Worm (Caenorhabditis elegans) whole organism, L1 larva: Measurements from ENCODE around the gene B0495.7.
A peak's percentile ranks its signal among the peaks of the same experiment; 100 is the strongest.

Source experiments
- C04F5.9 ChIP-seq: sonication (generic microtip); optimal IDR thresholded peaks from 2 replicates; lab custom pipeline; 2016; ENCODE audit warnings: missing genetic modification characterization, missing compliant biosample characterization
- C16A3.4 ChIP-seq: fragments of 150-350 bp; optimal IDR thresholded peaks from 2 replicates; lab custom pipeline; 2014; ENCODE audit warnings: missing biosample characterization, missing genetic modification characterization
- C34B4.2 ChIP-seq: sonication (generic microtip); optimal IDR thresholded peaks from 2 replicates; lab custom pipeline; 2017; ENCODE audit warnings: mild to moderate bottlenecking, missing genetic modification characterization, missing compliant biosample characterization
- aha-1 ChIP-seq: fragments of 150-350 bp; optimal IDR thresholded peaks from 2 replicates; lab custom pipeline; 2014; ENCODE audit warnings: missing biosample characterization, missing genetic modification characterization
- ama-1 ChIP-seq: fragments of 150-350 bp; optimal IDR thresholded peaks from 2 replicates; lab custom pipeline; 2014
- ceh-8 ChIP-seq: fragments of 200-800 bp; sonication (Bioruptor generic); optimal IDR thresholded peaks from 2 replicates; lab custom pipeline; 2018; ENCODE audit warnings: mild to moderate bottlenecking, missing genetic modification characterization, moderate library complexity, missing compliant biosample characterization
- ceh-88 ChIP-seq: fragments of 200-800 bp; sonication (Bioruptor generic); IDR thresholded peaks from 2 replicates; pipeline ENCODE4 v1.3.6; 2022; ENCODE audit warnings: missing genetic modification characterization, missing compliant biosample characterization
- ceh-90 ChIP-seq: sonication (generic microtip); optimal IDR thresholded peaks from 2 replicates; lab custom pipeline; 2016; ENCODE audit warnings: missing genetic modification characterization, missing compliant biosample characterization
- ces-1 ChIP-seq: fragments of 150-350 bp; optimal IDR thresholded peaks from 2 replicates; lab custom pipeline; 2014; ENCODE audit warnings: missing biosample characterization, missing genetic modification reagents, missing genetic modification characterization
- dsc-1 ChIP-seq: sonication (generic microtip); optimal IDR thresholded peaks from 2 replicates; lab custom pipeline; 2016; ENCODE audit warnings: mild to moderate bottlenecking, missing genetic modification characterization, missing compliant biosample characterization
- efl-1 ChIP-seq, 4 experiments: fragments of 150-350 bp; optimal IDR thresholded peaks in 3 of 4; peaks in 1 of 4; 1 replicate in 1 of 4; 2 replicates in 3 of 4; lab custom pipeline; 2014; ENCODE audit warnings: missing biosample characterization in 2 of 4, missing genetic modification characterization in 2 of 4, missing genetic modification reagents in 2 of 4
- elt-3 ChIP-seq, 6 experiments: fragments of 150-350 bp in 1 of 6; sonication (generic microtip); optimal IDR thresholded peaks; 2 replicates each; lab custom pipeline; 2017 to 2018; ENCODE audit warnings: missing biosample characterization in 6 of 6, missing genetic modification characterization in 6 of 6, inconsistent platforms in 1 of 6
- fkh-10 ChIP-seq: sonication (generic microtip); optimal IDR thresholded peaks from 2 replicates; lab custom pipeline; 2017; ENCODE audit warnings: missing biosample characterization, missing genetic modification reagents, missing genetic modification characterization
- fkh-4 ChIP-seq: sonication (generic microtip); optimal IDR thresholded peaks from 2 replicates; lab custom pipeline; 2016; ENCODE audit warnings: missing compliant biosample characterization, missing genetic modification characterization, borderline replicate concordance
- fos-1 ChIP-seq: fragments of 150-350 bp; optimal IDR thresholded peaks from 2 replicates; lab custom pipeline; 2014; ENCODE audit warnings: missing biosample characterization, missing genetic modification characterization
- hlh-4 ChIP-seq: sonication (generic microtip); optimal IDR thresholded peaks from 2 replicates; lab custom pipeline; 2016; ENCODE audit warnings: mild to moderate bottlenecking, missing genetic modification characterization, missing compliant biosample characterization
- irx-1 ChIP-seq: sonication (generic microtip); optimal IDR thresholded peaks from 2 replicates; lab custom pipeline; 2016; ENCODE audit warnings: missing genetic modification characterization, missing compliant biosample characterization
- lin-14 ChIP-seq: fragments of 200-800 bp; sonication (Bioruptor generic); optimal IDR thresholded peaks from 2 replicates; lab custom pipeline; 2018; ENCODE audit warnings: mild to moderate bottlenecking, missing genetic modification characterization, moderate library complexity, missing compliant biosample characterization
- lin-35 ChIP-seq, 2 experiments: fragments of 150-350 bp; optimal IDR thresholded peaks; 2 replicates each; lab custom pipeline; 2014; ENCODE audit warnings: missing biosample characterization in 2 of 2, missing genetic modification characterization in 2 of 2, missing genetic modification reagents in 2 of 2
- lir-3 ChIP-seq: sonication (generic microtip); optimal IDR thresholded peaks from 2 replicates; lab custom pipeline; 2016; ENCODE audit warnings: mild to moderate bottlenecking, missing genetic modification characterization, moderate library complexity, missing compliant biosample characterization; ENCODE audit not compliant: poor library complexity
- lsy-2 ChIP-seq, 2 experiments: fragments of 150-350 bp; optimal IDR thresholded peaks; 2 replicates each; lab custom pipeline; 2014; ENCODE audit warnings: missing biosample characterization in 2 of 2, missing genetic modification characterization in 2 of 2
- mep-1 ChIP-seq: fragments of 150-350 bp; optimal IDR thresholded peaks from 2 replicates; lab custom pipeline; 2014; ENCODE audit warnings: missing biosample characterization, missing genetic modification characterization
- nhr-12 ChIP-seq: sonication (generic microtip); optimal IDR thresholded peaks from 2 replicates; lab custom pipeline; 2017; ENCODE audit warnings: missing biosample characterization, missing genetic modification characterization
- nhr-20 ChIP-seq: sonication (generic microtip); optimal IDR thresholded peaks from 2 replicates; lab custom pipeline; 2016; ENCODE audit warnings: mild to moderate bottlenecking, missing genetic modification characterization, missing compliant biosample characterization
- nhr-237 ChIP-seq: fragments of 150-350 bp; optimal IDR thresholded peaks from 2 replicates; lab custom pipeline; 2014; ENCODE audit warnings: missing biosample characterization, missing genetic modification characterization
- nhr-28 ChIP-seq: fragments of 150-350 bp; optimal IDR thresholded peaks from 2 replicates; lab custom pipeline; 2014; ENCODE audit warnings: missing biosample characterization, missing genetic modification characterization
- nhr-47 ChIP-seq: sonication (generic microtip); optimal IDR thresholded peaks from 2 replicates; lab custom pipeline; 2016; ENCODE audit warnings: mild to moderate bottlenecking, missing genetic modification characterization, moderate library complexity, missing compliant biosample characterization
- nhr-71 ChIP-seq: sonication (generic microtip); optimal IDR thresholded peaks from 2 replicates; lab custom pipeline; 2016; ENCODE audit warnings: mild to moderate bottlenecking, missing genetic modification characterization, moderate library complexity, missing compliant biosample characterization
- nhr-77 ChIP-seq: fragments of 150-350 bp; optimal IDR thresholded peaks from 2 replicates; lab custom pipeline; 2014; ENCODE audit warnings: missing biosample characterization, missing genetic modification characterization
- nhr-85 ChIP-seq: sonication (generic microtip); peaks from one replicate; lab custom pipeline; 2016; ENCODE audit warnings: missing genetic modification characterization, inconsistent platforms, missing compliant biosample characterization
- nhr-90 ChIP-seq: sonication (generic microtip); optimal IDR thresholded peaks from 2 replicates; lab custom pipeline; 2016; ENCODE audit warnings: mild to moderate bottlenecking, missing genetic modification characterization, missing compliant biosample characterization; ENCODE audit not compliant: poor library complexity
- pqm-1 ChIP-seq: sonication (generic microtip); optimal IDR thresholded peaks from 3 replicates; lab custom pipeline; 2017; ENCODE audit warnings: missing biosample characterization, missing genetic modification characterization
- rnt-1 ChIP-seq: sonication (generic microtip); optimal IDR thresholded peaks from 2 replicates; lab custom pipeline; 2016; ENCODE audit warnings: mild to moderate bottlenecking, missing genetic modification characterization, moderate library complexity, missing compliant biosample characterization
- skn-1 ChIP-seq: fragments of 150-350 bp; optimal IDR thresholded peaks from 2 replicates; lab custom pipeline; 2014; ENCODE audit warnings: missing biosample characterization, missing genetic modification characterization
- snpc-4 ChIP-seq: fragments of 150-350 bp; optimal IDR thresholded peaks from 2 replicates; lab custom pipeline; 2014; ENCODE audit warnings: missing biosample characterization, missing genetic modification characterization
- sup-37 ChIP-seq: fragments of 200-800 bp; sonication (Bioruptor generic); optimal IDR thresholded peaks from 2 replicates; lab custom pipeline; 2018; ENCODE audit warnings: mild to moderate bottlenecking, missing genetic modification characterization, missing compliant biosample characterization
- swsn-7 ChIP-seq: sonication (generic microtip); optimal IDR thresholded peaks from 2 replicates; lab custom pipeline; 2016; ENCODE audit warnings: missing genetic modification characterization, missing compliant biosample characterization
- tbx-2 ChIP-seq: sonication (generic microtip); optimal IDR thresholded peaks from 2 replicates; lab custom pipeline; 2016; ENCODE audit warnings: missing genetic modification characterization, missing compliant biosample characterization
- unc-130 ChIP-seq: fragments of 150-350 bp; optimal IDR thresholded peaks from 2 replicates; lab custom pipeline; 2017; ENCODE audit warnings: missing biosample characterization, missing genetic modification characterization, inconsistent platforms
- unc-62 ChIP-seq: fragments of 150-350 bp; optimal IDR thresholded peaks from 2 replicates; lab custom pipeline; 2014; ENCODE audit warnings: missing biosample characterization, missing genetic modification reagents, missing genetic modification characterization
- unc-86 ChIP-seq: sonication (generic microtip); optimal IDR thresholded peaks from 2 replicates; lab custom pipeline; 2016; ENCODE audit warnings: missing genetic modification characterization, missing compliant biosample characterization
- unc-98 ChIP-seq: fragments of 200-800 bp; sonication (Bioruptor generic); IDR thresholded peaks from 2 replicates; pipeline ENCODE4 v1.3.6; 2022; ENCODE audit warnings: missing genetic modification characterization, missing compliant biosample characterization
- xbp-1 ChIP-seq: sonication (generic microtip); optimal IDR thresholded peaks from 2 replicates; lab custom pipeline; 2016; ENCODE audit warnings: missing genetic modification characterization, missing compliant biosample characterization
- zag-1 ChIP-seq: fragments of 150-350 bp; optimal IDR thresholded peaks from 2 replicates; lab custom pipeline; 2014; ENCODE audit warnings: missing biosample characterization, missing genetic modification characterization
- zip-4 ChIP-seq: fragments of 200-800 bp; sonication (Bioruptor generic); optimal IDR thresholded peaks from 2 replicates; lab custom pipeline; 2018; ENCODE audit warnings: mild to moderate bottlenecking, missing genetic modification characterization, moderate library complexity, missing compliant biosample characterization
- ztf-11 ChIP-seq, 2 experiments: sonication (generic microtip); optimal IDR thresholded peaks; 2 replicates each; lab custom pipeline; 2016 to 2017; ENCODE audit warnings: missing genetic modification characterization in 2 of 2, missing biosample characterization in 1 of 2, missing compliant biosample characterization in 1 of 2

Gene B0495.7

ce11 chrII:7714614-7715186, 9.7 kb upstream of the B0495.7 start:
- TF ChIP-seq ces-1 (GFP tag; lab: Kevin White, UChicago) (peak; percentile 39), lsy-2 (tag; optimal IDR thresholded peaks at IDR 0.05; lab: Kevin White, UChicago) (peak; percentile 29 to 43), efl-1 (optimal IDR thresholded peaks at IDR 0.05; lab: Kevin White, UChicago) (no peak), efl-1 (GFP tag; optimal IDR thresholded peaks at IDR 0.05 in 1 of 2; lab: Kevin White, UChicago) (peak in 1 of 2 experiments; percentile 79), fkh-10 (GFP tag; lab: Kevin White, UChicago) (peak; percentile 95), nhr-47 (peak; percentile 23), lin-14 (GFP tag; lab: Kevin White, UChicago) (peak; percentile 86), irx-1 (tag; lab: Kevin White, UChicago) (peak; percentile 25), ceh-8 (GFP tag; lab: Kevin White, UChicago) (peak; percentile 42), C16A3.4 (no peak), rnt-1 (tag; lab: Kevin White, UChicago) (no peak), C34B4.2 (tag; lab: Kevin White, UChicago) (no peak), unc-86 (tag; lab: Kevin White, UChicago) (peak; percentile 20), nhr-71 (peak; percentile 49)

ce11 chrII:7709301-7709754, 4.3 kb upstream of the B0495.7 start, which contains the start of gene sre-1:
Gene sre-1, plus strand, starts transcription at chrII:7709704.
- TF ChIP-seq skn-1, result no peak
- peak; percentile 58 for TF ChIP-seq hlh-4
- TF ChIP-seq nhr-71, result peak; percentile 28
- no peak for TF ChIP-seq efl-1 (optimal IDR thresholded peaks at IDR 0.05; lab: Kevin White, UChicago)
- TF ChIP-seq efl-1 (GFP tag; optimal IDR thresholded peaks at IDR 0.05 in 1 of 2; lab: Kevin White, UChicago), result peak in 1 of 2 experiments; percentile 90
- no peak for TF ChIP-seq nhr-237 (tag; lab: Kevin White, UChicago)
- no peak for TF ChIP-seq ces-1 (GFP tag; lab: Kevin White, UChicago)

ce11 chrII:7708540-7708939, 3.5 kb upstream of the B0495.7 start, which contains the start of gene B0495.9:
Gene B0495.9, minus strand, starts transcription at chrII:7708710.
- TF ChIP-seq fos-1 (no peak), sup-37 (GFP tag; lab: Kevin White, UChicago) (no peak), nhr-12 (tag; lab: Kevin White, UChicago) (no peak), ztf-11 (tag; optimal IDR thresholded peaks at IDR 0.05; lab: Kevin White, UChicago) (peak in 1 of 2 experiments; percentile 55), elt-3 (tag; optimal IDR thresholded peaks at IDR 0.05; lab: Kevin White, UChicago) (peak in 1 of 6 experiments; percentile 14), nhr-71 (peak; percentile 61), nhr-77 (tag; lab: Kevin White, UChicago) (no peak), lin-14 (GFP tag; lab: Kevin White, UChicago) (peak; percentile 42), nhr-47 (peak; percentile 54), ceh-8 (GFP tag; lab: Kevin White, UChicago) (no peak), lsy-2 (tag; optimal IDR thresholded peaks at IDR 0.05; lab: Kevin White, UChicago) (peak; percentile 63 to 64), pqm-1 (tag; lab: Kevin White, UChicago) (no peak), C16A3.4 (peak; percentile 38), hlh-4 (no peak), zip-4 (GFP tag; lab: Kevin White, UChicago) (no peak), fkh-4 (no peak), nhr-90 (peak; percentile 47), aha-1 (tag; lab: Kevin White, UChicago) (no peak), nhr-20 (tag; lab: Kevin White, UChicago) (peak; percentile 41), tbx-2 (tag; lab: Kevin White, UChicago) (peak; percentile 1), nhr-237 (tag; lab: Kevin White, UChicago) (no peak), zag-1 (tag; lab: Kevin White, UChicago) (no peak), snpc-4 (peak; percentile 23), C34B4.2 (tag; lab: Kevin White, UChicago) (no peak), C04F5.9 (tag; lab: Kevin White, UChicago) (peak; percentile 26), swsn-7 (tag; lab: Kevin White, UChicago) (peak; percentile 50), ceh-88 (no peak), xbp-1 (tag; lab: Kevin White, UChicago) (peak; percentile 42), unc-62 (GFP tag; lab: Kevin White, UChicago) (no peak), lin-35 (GFP tag; optimal IDR thresholded peaks at IDR 0.05; lab: Kevin White, UChicago) (peak; percentile 22 to 52), unc-130 (peak; percentile 17), lir-3 (tag; lab: Kevin White, UChicago) (peak; percentile 26), dsc-1 (tag; lab: Kevin White, UChicago) (peak; percentile 50), ceh-90 (no peak), mep-1 (tag; lab: Kevin White, UChicago) (no peak), nhr-85 (tag; lab: Kevin White, UChicago) (peak; percentile 56), skn-1 (peak; percentile 51), irx-1 (tag; lab: Kevin White, UChicago) (peak; percentile 34), ama-1 (lab: Kevin White, UChicago) (no peak), unc-98 (GFP tag; lab: Robert Waterston, UW) (no peak), nhr-28 (tag; lab: Kevin White, UChicago) (no peak)
